Worm (Caenorhabditis elegans) whole organism, L4/young adult: ENCODE results near the gene T07F10.5.

Experiments used
- dao-5 ChIP-seq: sonication (generic microtip); optimal IDR thresholded peaks from 2 replicates; lab custom pipeline; 2016; ENCODE audit warnings: missing genotype, missing genetic modification characterization, moderate library complexity, missing compliant biosample characterization
- him-1 ChIP-seq: sonication (generic microtip); optimal IDR thresholded peaks from 2 replicates; lab custom pipeline; 2016; ENCODE audit warnings: missing genotype, missing genetic modification reagents, missing genetic modification characterization, missing compliant biosample characterization

DNA sequence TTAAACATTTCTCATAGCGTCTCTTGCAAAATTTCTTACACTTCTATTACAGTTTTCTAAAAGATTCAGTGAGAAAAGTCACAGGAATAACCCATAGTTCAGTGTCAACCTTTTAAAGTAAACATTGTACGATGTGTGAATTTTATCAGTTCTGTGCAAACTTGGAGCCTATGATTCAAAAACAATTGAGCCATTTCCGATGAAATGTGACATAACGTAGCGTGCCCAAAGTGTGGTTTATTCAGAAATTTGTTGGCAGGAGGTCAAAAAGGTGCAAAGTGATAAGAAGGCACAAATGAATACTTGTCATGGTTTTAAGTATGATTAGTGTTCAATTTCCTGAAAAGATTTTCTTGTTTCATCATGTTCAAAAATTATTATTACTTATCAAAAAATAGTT lies 11.9 kb downstream of the T07F10.5 start:
- TF ChIP-seq dao-5 (tag; lab: Kevin White, UChicago) (no peak), him-1 (tag; lab: Kevin White, UChicago) (no peak)
